Worm (Caenorhabditis elegans): ENCODE data around the gene smc-4.

ce11 chrIII:4578385-4578903 is 8.9 kb upstream of the smc-4 start, which contains the start of the genes sel-5 and wdr-48:
- TF ChIP-seq him-1 (tag; optimal IDR thresholded peaks at IDR 0.05) (no peak), W03F9.2 (tag; optimal IDR thresholded peaks at IDR 0.05) (peak; percentile 48)
